Fruit fly (Drosophila melanogaster) whole organism, embryonic: Measurements from ENCODE around the gene osp.

Source experiments
- Abd-B ChIP-seq: fragments of 200-800 bp; sonication (Bioruptor generic); optimal IDR thresholded peaks from 2 replicates; lab custom pipeline; 2018; ENCODE audit warnings: missing biosample characterization, mild to moderate bottlenecking, missing genetic modification characterization, moderate library complexity
- B-H2 ChIP-seq: fragments of 200-800 bp; sonication (Bioruptor generic); optimal IDR thresholded peaks from 2 replicates; lab custom pipeline; 2018; ENCODE audit warnings: missing biosample characterization, mild to moderate bottlenecking, missing genetic modification characterization
- CG10431 ChIP-seq: fragments of 200-800 bp; sonication (Bioruptor generic); optimal IDR thresholded peaks from 3 replicates; lab custom pipeline; 2018; ENCODE audit warnings: missing biosample characterization, mild to moderate bottlenecking, missing genetic modification characterization
- CG10565 ChIP-seq: fragments of 200-800 bp; sonication (Bioruptor generic); optimal IDR thresholded peaks from 3 replicates; lab custom pipeline; 2016; ENCODE audit warnings: missing biosample characterization, mild to moderate bottlenecking, missing genetic modification characterization
- CG10654 ChIP-seq: fragments of 200-800 bp; sonication (Bioruptor generic); optimal IDR thresholded peaks from 2 replicates; lab custom pipeline; 2016; ENCODE audit warnings: missing biosample characterization, missing genetic modification characterization
- CG12236 ChIP-seq: fragments of 200-800 bp; sonication (Bioruptor generic); optimal IDR thresholded peaks from 2 replicates; lab custom pipeline; 2016; ENCODE audit warnings: missing biosample characterization, missing genetic modification characterization
- CG12391 ChIP-seq: fragments of 200-800 bp; sonication (Bioruptor generic); optimal IDR thresholded peaks from 3 replicates; lab custom pipeline; 2018; ENCODE audit warnings: missing biosample characterization, mild to moderate bottlenecking, missing genetic modification characterization, moderate library complexity
- CG12942 ChIP-seq: fragments of 200-800 bp; sonication (Bioruptor generic); optimal IDR thresholded peaks from 3 replicates; lab custom pipeline; 2016; ENCODE audit warnings: missing biosample characterization, missing genetic modification characterization
- CG13894 ChIP-seq: fragments of 200-800 bp; sonication (Bioruptor generic); optimal IDR thresholded peaks from 3 replicates; lab custom pipeline; 2018; ENCODE audit warnings: missing biosample characterization, mild to moderate bottlenecking, missing genetic modification characterization, moderate library complexity
- CG14441 ChIP-seq: fragments of 200-800 bp; sonication (Bioruptor generic); IDR thresholded peaks from 2 replicates; pipeline ENCODE4 v1.3.6; 2022; ENCODE audit warnings: missing biosample characterization, missing genetic modification characterization
- CG15073 ChIP-seq: fragments of 200-800 bp; sonication (Bioruptor generic); optimal IDR thresholded peaks from 2 replicates; lab custom pipeline; 2016; ENCODE audit warnings: missing biosample characterization, missing genetic modification characterization
- CG1792 ChIP-seq: fragments of 200-800 bp; sonication (Bioruptor generic); optimal IDR thresholded peaks from 2 replicates; lab custom pipeline; 2016; ENCODE audit warnings: missing biosample characterization, missing genetic modification characterization
- CG2202 ChIP-seq: fragments of 200-800 bp; sonication (Bioruptor generic); optimal IDR thresholded peaks from 2 replicates; lab custom pipeline; 2018; ENCODE audit warnings: missing biosample characterization, mild to moderate bottlenecking, missing genetic modification characterization
- CG2889 ChIP-seq: fragments of 200-800 bp; sonication (Bioruptor generic); IDR thresholded peaks from 3 replicates; pipeline ENCODE4 v1.3.6; 2022; ENCODE audit warnings: missing biosample characterization, missing genetic modification characterization
- CG31224 ChIP-seq: fragments of 200-800 bp; sonication (Bioruptor generic); IDR thresholded peaks from 2 replicates; pipeline ENCODE4 v1.3.6; 2022; ENCODE audit warnings: missing biosample characterization, missing genetic modification characterization
- CG32772 ChIP-seq: fragments of 200-800 bp; sonication (Bioruptor generic); IDR thresholded peaks from 2 replicates; pipeline ENCODE4 v1.3.6; 2022; ENCODE audit warnings: missing biosample characterization, missing genetic modification characterization
- CG33557 ChIP-seq: fragments of 200-800 bp; sonication (Bioruptor generic); optimal IDR thresholded peaks from 2 replicates; lab custom pipeline; 2019; ENCODE audit warnings: missing biosample characterization, mild to moderate bottlenecking, missing genetic modification characterization, moderate library complexity
- CG4617 ChIP-seq: fragments of 200-800 bp; sonication (Bioruptor generic); optimal IDR thresholded peaks from 3 replicates; lab custom pipeline; 2016; ENCODE audit warnings: missing biosample characterization, missing genetic modification characterization, borderline replicate concordance
- CG5953 ChIP-seq: fragments of 200-800 bp; sonication (Bioruptor generic); IDR thresholded peaks from 2 replicates; pipeline ENCODE4 v1.3.6; 2022; ENCODE audit warnings: missing biosample characterization, missing genetic modification characterization
- CG6654 ChIP-seq: fragments of 200-800 bp; sonication (Bioruptor generic); optimal IDR thresholded peaks from 2 replicates; lab custom pipeline; 2017; ENCODE audit warnings: missing biosample characterization, mild to moderate bottlenecking, missing genetic modification characterization
- CG7745 ChIP-seq: fragments of 200-800 bp; sonication (Bioruptor generic); optimal IDR thresholded peaks from 2 replicates; lab custom pipeline; 2018; ENCODE audit warnings: missing biosample characterization, mild to moderate bottlenecking, missing genetic modification characterization, moderate library complexity
- CG7786 ChIP-seq: fragments of 200-800 bp; sonication (Bioruptor generic); optimal IDR thresholded peaks from 2 replicates; lab custom pipeline; 2016; ENCODE audit warnings: missing biosample characterization, missing genetic modification characterization
- CG8478 ChIP-seq: fragments of >200 bp; optimal IDR thresholded peaks from 2 replicates; lab custom pipeline; 2018
- CG9609 ChIP-seq: fragments of 200-800 bp; sonication (Bioruptor generic); optimal IDR thresholded peaks from 3 replicates; lab custom pipeline; 2016; ENCODE audit warnings: missing biosample characterization, missing genetic modification characterization
- CG9932 ChIP-seq: fragments of 200-800 bp; sonication (Bioruptor generic); IDR thresholded peaks from 2 replicates; pipeline ENCODE4 v1.3.6; 2022; ENCODE audit warnings: missing biosample characterization, missing genetic modification characterization
- CTCF ChIP-seq: fragments of 200-800 bp; sonication (Bioruptor generic); optimal IDR thresholded peaks from 2 replicates; lab custom pipeline; 2017; ENCODE audit warnings: missing biosample characterization, mild to moderate bottlenecking, missing genetic modification characterization, moderate library complexity
- Chrac-16 ChIP-seq: fragments of 200-800 bp; sonication (Bioruptor generic); optimal IDR thresholded peaks from 3 replicates; lab custom pipeline; 2016; ENCODE audit warnings: missing biosample characterization, missing genetic modification characterization
- CrebB ChIP-seq: fragments of 200-800 bp; sonication (Bioruptor generic); optimal IDR thresholded peaks from 3 replicates; lab custom pipeline; 2018; ENCODE audit warnings: missing biosample characterization, mild to moderate bottlenecking, missing genetic modification characterization
- HLH54F ChIP-seq: fragments of 200-800 bp; sonication (Bioruptor generic); optimal IDR thresholded peaks from 3 replicates; lab custom pipeline; 2016; ENCODE audit warnings: missing biosample characterization, missing genetic modification characterization
- MBD-R2 ChIP-seq: fragments of 200-800 bp; sonication (Bioruptor generic); IDR thresholded peaks from 2 replicates; pipeline ENCODE4 v1.3.6; 2022; ENCODE audit warnings: missing biosample characterization, missing genetic modification characterization
- Meics ChIP-seq: fragments of 200-800 bp; sonication (Bioruptor generic); optimal IDR thresholded peaks from 2 replicates; lab custom pipeline; 2017; ENCODE audit warnings: missing biosample characterization, mild to moderate bottlenecking, missing genetic modification characterization
- NC2β ChIP-seq: fragments of 200-800 bp; sonication (Bioruptor generic); optimal IDR thresholded peaks from 2 replicates; lab custom pipeline; 2016; ENCODE audit warnings: missing biosample characterization, missing genetic modification characterization
- Oli ChIP-seq: fragments of 200-800 bp; sonication (Bioruptor generic); optimal IDR thresholded peaks from 2 replicates; lab custom pipeline; 2018; ENCODE audit warnings: missing biosample characterization, mild to moderate bottlenecking, missing genetic modification characterization, moderate library complexity
- TFAM ChIP-seq: fragments of 200-800 bp; sonication (Bioruptor generic); optimal IDR thresholded peaks from 2 replicates; lab custom pipeline; 2017; ENCODE audit warnings: missing biosample characterization, missing genetic modification characterization, inconsistent platforms
- az2 ChIP-seq: fragments of 200-800 bp; sonication (Bioruptor generic); optimal IDR thresholded peaks from 3 replicates; lab custom pipeline; 2016; ENCODE audit warnings: missing biosample characterization, missing genetic modification characterization
- bcd ChIP-seq: fragments of 200-800 bp; sonication (Bioruptor generic); optimal IDR thresholded peaks from 2 replicates; lab custom pipeline; 2017; ENCODE audit warnings: missing biosample characterization, mild to moderate bottlenecking, missing genetic modification characterization
- chif ChIP-seq, 2 experiments: fragments of 200-800 bp; sonication (Bioruptor generic); optimal IDR thresholded peaks; 3 replicates each; lab custom pipeline; 2016; ENCODE audit warnings: missing biosample characterization in 2 of 2, missing genetic modification characterization in 2 of 2
- croc ChIP-seq: fragments of 200-800 bp; sonication (Bioruptor generic); conservative IDR thresholded peaks from 3 replicates; pipeline ENCODE4 v1.3.6; 2022; ENCODE audit warnings: missing biosample characterization, missing genetic modification characterization
- gsb ChIP-seq: fragments of 200-800 bp; sonication (Bioruptor generic); IDR thresholded peaks from 2 replicates; pipeline ENCODE4 v1.3.6; 2022; ENCODE audit warnings: missing biosample characterization, missing genetic modification characterization
- lov ChIP-seq, 2 experiments: fragments of 200-800 bp in 1 of 2; fragments of >200 bp in 1 of 2; sonication (Bioruptor generic) in 1 of 2; IDR thresholded peaks in 1 of 2; optimal IDR thresholded peaks in 1 of 2; 2 replicates in 1 of 2; 3 replicates in 1 of 2; pipeline versions ENCODE4 v1.3.6 to Lab custom; 2017 to 2022; ENCODE audit warnings: missing biosample characterization in 1 of 2, missing genetic modification characterization in 1 of 2
- mirr ChIP-seq: fragments of 200-800 bp; sonication (Bioruptor generic); optimal IDR thresholded peaks from 3 replicates; lab custom pipeline; 2018; ENCODE audit warnings: missing biosample characterization, mild to moderate bottlenecking, missing genetic modification characterization
- pho ChIP-seq: fragments of 200-800 bp; sonication (Bioruptor generic); optimal IDR thresholded peaks from 2 replicates; lab custom pipeline; 2016; ENCODE audit warnings: missing biosample characterization, missing genetic modification characterization
- psq ChIP-seq: fragments of 200-800 bp; sonication (Bioruptor generic); optimal IDR thresholded peaks from 2 replicates; lab custom pipeline; 2017; ENCODE audit warnings: missing biosample characterization, missing genetic modification characterization
- sens-2 ChIP-seq: fragments of 200-800 bp; sonication (Bioruptor generic); IDR thresholded peaks from 2 replicates; pipeline ENCODE4 v1.3.6; 2022; ENCODE audit warnings: missing biosample characterization, missing genetic modification characterization
- slou ChIP-seq: fragments of 200-800 bp; sonication (Bioruptor generic); optimal IDR thresholded peaks from 3 replicates; lab custom pipeline; 2016; ENCODE audit warnings: missing biosample characterization, missing genetic modification characterization
- sna ChIP-seq: fragments of 200-800 bp; sonication (Bioruptor generic); IDR thresholded peaks from 2 replicates; pipeline ENCODE4 v1.3.6; 2022; ENCODE audit warnings: missing biosample characterization, missing genetic modification characterization; ENCODE audit not compliant: partially characterized antibody
- vnd ChIP-seq: fragments of 200-800 bp; sonication (Bioruptor generic); IDR thresholded peaks from 3 replicates; pipeline ENCODE4 v1.3.6; 2022; ENCODE audit warnings: missing biosample characterization, missing genetic modification characterization; ENCODE audit not compliant: partially characterized antibody
- vvl ChIP-seq: fragments of 200-800 bp; sonication (Bioruptor generic); IDR thresholded peaks from 2 replicates; pipeline ENCODE4 v1.3.6; 2022; ENCODE audit warnings: missing biosample characterization, missing genetic modification characterization
- zen2 ChIP-seq: fragments of 200-800 bp; sonication (Bioruptor generic); IDR thresholded peaks from 3 replicates; pipeline ENCODE4 v1.3.6; 2022; ENCODE audit warnings: missing biosample characterization, missing genetic modification characterization; ENCODE audit not compliant: partially characterized antibody

The osp gene

dm6 chr2L:14612998-14613955, 75.9 kb downstream of the osp start (continued):
- no peak for TF ChIP-seq CG1792
- TF ChIP-seq CG15073 (GFP tag; lab: Kevin White, UChicago): no peak
- peak; percentile 15 for TF ChIP-seq TFAM (GFP tag; lab: Kevin White, UChicago)
- no peak for TF ChIP-seq CG10565 (GFP tag; lab: Kevin White, UChicago)
- no peak; the same call in 1 of the 2 replicates for TF ChIP-seq MBD-R2 (GFP tag; lab: Robert Waterston, UW)
- peak; percentile 56 for TF ChIP-seq CG31224 (GFP tag; lab: Robert Waterston, UW)
- peak; percentile 57 for TF ChIP-seq CG9932 (GFP tag; lab: Robert Waterston, UW)
- peak; percentile 78 for TF ChIP-seq az2
- peak; percentile 66 for TF ChIP-seq CG2202
- TF ChIP-seq CG13894: peak; percentile 42
- TF ChIP-seq CG2889 (GFP tag; lab: Robert Waterston, UW): no peak
- TF ChIP-seq HLH54F (GFP tag; lab: Kevin White, UChicago): peak; percentile 25
- TF ChIP-seq CG33557 (GFP tag; lab: Kevin White, UChicago): peak; percentile 83
- no peak for TF ChIP-seq lov (optimal IDR thresholded peaks at IDR 0.05; lab: Kevin White, UChicago)
- TF ChIP-seq lov (GFP tag; IDR thresholded peaks at IDR 0.05; lab: Robert Waterston, UW): no peak
- TF ChIP-seq slou: peak; percentile 28
- peak; percentile 57 for TF ChIP-seq vvl (GFP tag; lab: Robert Waterston, UW)
- TF ChIP-seq sens-2 (GFP tag; lab: Robert Waterston, UW): no peak
- TF ChIP-seq mirr (GFP tag; lab: Kevin White, UChicago): peak; percentile 54
- peak; percentile 58 for TF ChIP-seq CG6654 (GFP tag; lab: Kevin White, UChicago)
- TF ChIP-seq chif (GFP tag; optimal IDR thresholded peaks at IDR 0.05; lab: Kevin White, UChicago): peak; percentile 53 to 66
- no peak for TF ChIP-seq sna (GFP tag; lab: Robert Waterston, UW)
- TF ChIP-seq CG10654 (GFP tag; lab: Kevin White, UChicago): peak; percentile 77
- TF ChIP-seq Abd-B: peak; percentile 82
- TF ChIP-seq CG32772: peak; percentile 67
- TF ChIP-seq CTCF: peak; percentile 27
- TF ChIP-seq CG7786 (GFP tag; lab: Kevin White, UChicago): peak; percentile 44
- peak; percentile 7 for TF ChIP-seq NC2β (GFP tag; lab: Kevin White, UChicago)
- TF ChIP-seq Meics (GFP tag; lab: Kevin White, UChicago): peak; percentile 90
- 0 out of 2 replicates have a peak, but pooled peaks have one; percentile 17 for TF ChIP-seq gsb
- TF ChIP-seq CrebB (tag; lab: Kevin White, UChicago): no peak
- peak; percentile 62 for TF ChIP-seq pho (GFP tag; lab: Kevin White, UChicago)
- peak; percentile 91 for TF ChIP-seq CG12391 (tag; lab: Kevin White, UChicago)
- peak; percentile 72 for TF ChIP-seq CG12942 (GFP tag; lab: Kevin White, UChicago)
- TF ChIP-seq psq: peak; percentile 35
- peak; percentile 51 for TF ChIP-seq CG12236 (GFP tag; lab: Kevin White, UChicago)
- TF ChIP-seq CG7745 (tag; lab: Kevin White, UChicago): no peak
- TF ChIP-seq B-H2 (GFP tag; lab: Kevin White, UChicago): peak; percentile 37
- TF ChIP-seq CG8478: no peak
- peak; percentile 50; the same call in 1 of the 3 replicates for TF ChIP-seq croc (GFP tag; lab: Robert Waterston, UW)
- peak; percentile 81 for TF ChIP-seq Chrac-16 (GFP tag; lab: Kevin White, UChicago)
- TF ChIP-seq bcd (GFP tag; lab: Kevin White, UChicago): peak; percentile 82
- peak; percentile 52 for TF ChIP-seq CG10431 (GFP tag; lab: Kevin White, UChicago)
- TF ChIP-seq CG9609: peak; percentile 20
- TF ChIP-seq vnd (GFP tag; lab: Robert Waterston, UW): no peak
- TF ChIP-seq CG4617 (GFP tag; lab: Kevin White, UChicago): peak; percentile 23
- TF ChIP-seq CG5953 (GFP tag; lab: Robert Waterston, UW): no peak
- peak; percentile 90 for TF ChIP-seq Oli
- TF ChIP-seq CG14441 (GFP tag; lab: Robert Waterston, UW): peak; percentile 44
- no peak for TF ChIP-seq zen2 (GFP tag; lab: Robert Waterston, UW)
